Fruit fly (Drosophila melanogaster): ENCODE measurements around the gene CG18754.
A peak's percentile ranks its signal among the peaks of the same experiment; 100 is the strongest.

Gene CG18754

DNA sequence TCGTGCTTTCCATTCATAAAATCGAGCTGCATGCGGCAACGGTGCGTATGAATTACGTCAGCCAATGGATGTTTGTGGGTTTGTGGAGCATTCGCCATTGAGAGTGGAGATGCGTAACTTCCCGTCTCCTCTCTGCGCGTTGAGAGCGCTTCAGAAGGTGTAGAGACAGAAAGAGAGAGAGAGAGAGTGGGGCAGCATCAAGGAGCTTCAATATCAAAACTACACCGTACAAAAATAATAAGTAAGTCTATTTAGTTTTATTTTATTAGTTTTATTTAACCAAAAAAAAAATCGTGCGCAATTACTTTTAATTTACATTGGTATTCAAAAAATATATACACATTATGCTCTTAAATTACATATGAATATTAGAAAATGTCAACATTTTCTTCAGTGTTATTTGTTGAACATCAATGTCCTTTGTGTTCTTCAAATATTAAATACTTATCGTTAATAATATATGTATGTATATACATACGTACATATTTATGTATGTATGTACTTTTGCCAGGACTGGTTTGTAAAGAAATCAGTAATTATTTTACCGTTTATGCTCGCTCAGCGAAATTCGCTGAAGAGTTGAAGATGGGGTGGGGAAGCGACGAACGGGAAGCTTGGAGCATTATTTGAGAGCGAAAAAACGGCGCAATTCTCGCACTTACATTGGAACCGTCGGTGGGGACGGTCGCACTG lies 39.0 kb downstream of the CG18754 start, which contains the start of gene CG10365 (continued):
- peak; percentile 83 for TF ChIP-seq nau (GFP tag; optimal IDR thresholded peaks at IDR 0.05)
- peak; percentile 50; the same call in 1 of the 2 replicates for TF ChIP-seq NFAT (GFP tag; IDR thresholded peaks at IDR 0.05)
- no peak; the same call in 1 of the 2 replicates for TF ChIP-seq tna (GFP tag; IDR thresholded peaks at IDR 0.05; ENCODE audit: partially characterized antibody)
- peak; percentile 79 for TF ChIP-seq oc (tag; optimal IDR thresholded peaks at IDR 0.05)
- TF ChIP-seq Kr (GFP tag; optimal IDR thresholded peaks at IDR 0.05) = no peak
- peak; percentile 83 for TF ChIP-seq salm (tag; optimal IDR thresholded peaks at IDR 0.05)
- TF ChIP-seq CG16779 (GFP tag; IDR thresholded peaks at IDR 0.05) = no peak
- TF ChIP-seq CG2120 (GFP tag; optimal IDR thresholded peaks at IDR 0.05) = peak; percentile 81
- TF ChIP-seq HLH4C (GFP tag; IDR thresholded peaks at IDR 0.05; ENCODE audit: partially characterized antibody) = no peak
- no peak for TF ChIP-seq chn (GFP tag; optimal IDR thresholded peaks at IDR 0.05)
- TF ChIP-seq E2f2 (GFP tag; IDR thresholded peaks at IDR 0.05) = peak; percentile 56; the same call in 1 of the 2 replicates
- no peak for TF ChIP-seq CG10431 (GFP tag; optimal IDR thresholded peaks at IDR 0.05)
- TF ChIP-seq Trl (optimal IDR thresholded peaks at IDR 0.05) = peak; percentile 78 to 89
- no peak for TF ChIP-seq Trl (GFP tag; optimal IDR thresholded peaks at IDR 0.05)
- peak; percentile 67 for TF ChIP-seq H15 (GFP tag; IDR thresholded peaks at IDR 0.05)
- peak; percentile 68 for TF ChIP-seq nom (GFP tag; optimal IDR thresholded peaks at IDR 0.05)
- peak; percentile 85 for TF ChIP-seq Drgx (GFP tag; IDR thresholded peaks at IDR 0.05)
- no peak for TF ChIP-seq CG16863 (GFP tag; optimal IDR thresholded peaks at IDR 0.05)
- no peak for TF ChIP-seq Max (GFP tag; optimal IDR thresholded peaks at IDR 0.05)
- TF ChIP-seq Ravus (GFP tag; IDR thresholded peaks at IDR 0.05) = peak; percentile 76
- no peak for TF ChIP-seq CG15073 (GFP tag; optimal IDR thresholded peaks at IDR 0.05)
- TF ChIP-seq CG6175 (GFP tag; IDR thresholded peaks at IDR 0.05) = 0 out of 3 replicates have a peak, but pooled peaks have one; percentile 46
- TF ChIP-seq Six4 (GFP tag; optimal IDR thresholded peaks at IDR 0.05) = peak; percentile 49
- peak; percentile 67 for TF ChIP-seq Oaz (GFP tag; IDR thresholded peaks at IDR 0.05)
- no peak for TF ChIP-seq toy (GFP tag; IDR thresholded peaks at IDR 0.05)
- TF ChIP-seq dmrt11E (tag; optimal IDR thresholded peaks at IDR 0.05) = peak; percentile 26
- TF ChIP-seq CG17186 (GFP tag; optimal IDR thresholded peaks at IDR 0.05) = no peak
- no peak for TF ChIP-seq CG9876 (GFP tag; optimal IDR thresholded peaks at IDR 0.05)
- TF ChIP-seq z (GFP tag; IDR thresholded peaks at IDR 0.05) = 0 out of 3 replicates have a peak, but pooled peaks have one; percentile 29
- peak; percentile 50; the same call in 1 of the 2 replicates for TF ChIP-seq danr (GFP tag; IDR thresholded peaks at IDR 0.05)
- peak; percentile 95 for TF ChIP-seq dmrt99B (tag; optimal IDR thresholded peaks at IDR 0.05)
- TF ChIP-seq H2.0 (GFP tag; IDR thresholded peaks at IDR 0.05) = peak; percentile 82
- peak; percentile 92 for TF ChIP-seq lab (GFP tag; optimal IDR thresholded peaks at IDR 0.05)
- TF ChIP-seq Stat92E (GFP tag; optimal IDR thresholded peaks at IDR 0.05) = no peak
- peak; percentile 33 for TF ChIP-seq corto (GFP tag; optimal IDR thresholded peaks at IDR 0.05)
- no peak for TF ChIP-seq hth (optimal IDR thresholded peaks at IDR 0.05)
- TF ChIP-seq B-H1 (GFP tag; IDR thresholded peaks at IDR 0.05) = peak; percentile 77
- no peak for TF ChIP-seq CG1647 (GFP tag; optimal IDR thresholded peaks at IDR 0.05)
- TF ChIP-seq NC2β (GFP tag; optimal IDR thresholded peaks at IDR 0.05) = no peak
- peak; percentile 6 for TF ChIP-seq CG3838 (GFP tag; optimal IDR thresholded peaks at IDR 0.05)
- peak in 1 of 2 experiments; percentile 97 for TF ChIP-seq Hr51 (GFP tag; optimal IDR thresholded peaks at IDR 0.05)
- TF ChIP-seq CG33213 (GFP tag; optimal IDR thresholded peaks at IDR 0.05) = no peak
- 0 out of 3 replicates have a peak, but pooled peaks have one; percentile 19 for TF ChIP-seq otp (GFP tag; IDR thresholded peaks at IDR 0.05)
- TF ChIP-seq Mrtf (GFP tag; IDR thresholded peaks at IDR 0.05) = peak; percentile 20; the same call in 1 of the 3 replicates
- no peak for TF ChIP-seq Hr39 (optimal IDR thresholded peaks at IDR 0.05)
- peak; percentile 33 for TF ChIP-seq CG2875 (GFP tag; optimal IDR thresholded peaks at IDR 0.05)
- peak; percentile 86 for TF ChIP-seq Xrp1 (GFP tag; IDR thresholded peaks at IDR 0.05)
- TF ChIP-seq CG12744 (GFP tag; optimal IDR thresholded peaks at IDR 0.05) = no peak
- no peak for TF ChIP-seq CG12236 (GFP tag; optimal IDR thresholded peaks at IDR 0.05)
- TF ChIP-seq CG34422 (GFP tag; IDR thresholded peaks at IDR 0.05) = peak; percentile 76
